Worm (Caenorhabditis elegans): ENCODE measurements around the gene gid-8.

Gene gid-8

DNA sequence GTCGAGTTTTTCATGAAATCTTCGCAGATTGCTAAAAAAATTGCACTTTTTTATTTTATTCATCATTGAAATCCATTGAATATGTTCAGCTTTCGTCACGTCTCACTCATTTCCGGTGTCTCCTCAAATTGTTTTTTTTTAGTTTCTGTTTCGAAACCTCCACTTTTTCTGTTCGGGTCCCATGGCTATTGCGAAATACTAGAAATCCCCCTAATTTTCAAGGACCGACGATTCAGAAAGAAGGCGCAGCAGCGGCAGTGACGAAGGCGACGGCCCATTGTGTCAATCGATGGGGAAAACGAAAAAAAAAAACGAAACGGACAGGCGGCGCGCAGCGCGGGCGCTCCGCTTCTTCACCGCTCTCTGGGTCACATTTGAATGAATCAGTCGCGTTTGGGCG lies 4.4 kb downstream of the gid-8 start:
- no peak for TF ChIP-seq dao-5 (tag; optimal IDR thresholded peaks at IDR 0.05)
- no peak for TF ChIP-seq W03F9.2 (tag; optimal IDR thresholded peaks at IDR 0.05)
- no peak for TF ChIP-seq him-1 (tag; optimal IDR thresholded peaks at IDR 0.05)

DNA sequence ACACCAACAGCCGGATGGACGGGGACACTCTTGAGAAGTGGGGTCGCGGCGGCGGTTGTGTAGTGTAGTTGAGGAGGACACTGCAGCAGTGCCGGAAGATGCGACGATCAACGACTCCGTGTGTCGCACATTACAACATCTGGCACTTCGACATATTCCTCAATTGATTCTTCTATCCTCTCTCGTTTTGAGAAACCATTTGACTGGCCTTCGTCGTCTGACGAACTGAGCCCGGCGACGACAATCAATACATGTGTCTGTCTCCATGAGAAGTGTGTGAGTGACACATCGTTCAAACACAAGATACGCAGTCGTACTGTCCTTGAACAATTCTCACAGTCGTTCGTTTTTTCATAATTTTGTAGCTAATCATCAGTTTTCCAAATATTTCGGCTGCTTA lies 5.0 kb downstream of the gid-8 start:
- TF ChIP-seq him-1 (tag; optimal IDR thresholded peaks at IDR 0.05) (no peak), W03F9.2 (tag; optimal IDR thresholded peaks at IDR 0.05) (no peak)

DNA sequence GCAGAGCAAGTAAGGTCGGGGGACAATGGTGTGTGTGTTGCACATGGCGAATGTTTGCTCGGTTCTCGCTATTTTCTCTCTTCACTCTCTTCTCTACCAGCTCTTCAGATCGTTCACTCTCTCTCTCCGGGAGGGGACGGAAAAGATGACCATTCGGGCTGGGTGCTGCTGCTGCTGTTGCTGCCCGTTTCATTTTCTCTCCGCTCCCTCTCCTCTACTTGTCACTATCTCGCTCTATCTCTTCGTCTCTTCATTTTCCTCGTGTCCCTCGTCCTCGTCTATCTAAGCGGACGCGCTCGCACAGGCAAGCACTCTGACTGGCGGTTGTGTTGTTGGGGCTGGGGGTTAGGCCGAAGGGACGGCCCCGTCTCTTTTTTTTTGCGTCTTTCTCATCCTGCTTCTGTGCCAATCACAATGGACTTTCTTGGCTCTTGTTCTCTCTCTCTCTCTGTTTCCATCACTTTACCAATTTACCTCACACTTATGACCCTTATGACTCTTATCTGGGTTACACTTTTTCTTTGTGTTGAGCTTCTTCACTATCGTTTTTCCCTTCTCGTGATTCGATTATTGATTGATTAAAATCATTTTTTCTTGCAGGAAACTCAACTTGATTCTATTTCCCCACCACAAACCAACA lies 7.1 kb downstream of the gid-8 start, which contains the start of the genes F53E2.2 and unc-60:
Gene F53E2.2 (plus strand): TSS at position 601 of the 640 bp plus-strand sequence.
Gene unc-60 (plus strand): TSS at position 601 of the 640 bp plus-strand sequence.
- TF ChIP-seq dao-5 (tag; optimal IDR thresholded peaks at IDR 0.05), result peak; percentile 54
- TF ChIP-seq W03F9.2 (tag; optimal IDR thresholded peaks at IDR 0.05), result no peak
- peak; percentile 85 for TF ChIP-seq him-1 (tag; optimal IDR thresholded peaks at IDR 0.05)

DNA sequence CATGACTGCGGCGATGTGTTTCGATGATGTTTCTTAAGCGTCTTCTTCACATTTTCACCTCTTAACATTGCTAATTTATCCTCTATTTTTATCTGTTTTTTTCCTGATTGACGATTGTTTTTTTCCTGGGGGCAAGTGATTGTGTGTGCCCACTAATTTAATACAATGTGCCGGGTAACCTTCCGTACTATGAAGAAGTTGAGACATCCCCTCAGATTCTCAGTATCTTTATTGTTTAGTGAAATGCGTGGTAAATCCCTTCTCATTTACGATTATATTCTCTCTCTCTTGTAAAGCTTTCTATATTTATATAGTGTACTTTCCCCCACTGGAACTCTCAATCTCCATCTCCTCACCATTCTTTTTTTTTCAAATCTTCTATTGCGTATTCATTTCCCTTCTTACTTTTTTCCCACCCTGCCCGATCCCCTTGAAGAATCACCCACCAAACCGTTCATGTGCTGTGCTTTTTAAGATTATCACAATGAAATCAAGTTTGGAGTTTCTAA lies 8.8 kb downstream of the gid-8 start:
- TF ChIP-seq him-1 (tag; optimal IDR thresholded peaks at IDR 0.05) (no peak), W03F9.2 (tag; optimal IDR thresholded peaks at IDR 0.05) (no peak), dao-5 (tag; optimal IDR thresholded peaks at IDR 0.05) (no peak)

DNA sequence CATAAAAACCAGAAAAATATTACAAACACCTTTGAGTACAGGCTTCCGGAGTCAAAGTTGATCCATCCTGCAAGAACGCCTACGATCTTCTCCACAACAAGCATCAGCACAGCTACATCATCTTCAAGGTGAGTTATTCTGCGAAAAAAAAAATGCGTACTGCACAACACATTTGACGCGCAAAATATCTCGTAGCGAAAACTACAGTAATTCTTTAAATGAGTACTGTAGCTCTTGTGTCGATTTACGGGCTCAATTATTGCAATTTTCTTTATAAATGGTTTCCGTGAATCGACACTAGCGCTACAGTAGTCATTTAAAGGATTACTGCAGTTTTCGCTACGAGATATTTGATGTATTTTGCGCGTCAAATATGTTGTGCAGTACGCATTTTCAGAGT lies 9.3 kb downstream of the gid-8 start:
- TF ChIP-seq dao-5 (tag; optimal IDR thresholded peaks at IDR 0.05), result no peak
- no peak for TF ChIP-seq W03F9.2 (tag; optimal IDR thresholded peaks at IDR 0.05)
- no peak for TF ChIP-seq him-1 (tag; optimal IDR thresholded peaks at IDR 0.05)

DNA sequence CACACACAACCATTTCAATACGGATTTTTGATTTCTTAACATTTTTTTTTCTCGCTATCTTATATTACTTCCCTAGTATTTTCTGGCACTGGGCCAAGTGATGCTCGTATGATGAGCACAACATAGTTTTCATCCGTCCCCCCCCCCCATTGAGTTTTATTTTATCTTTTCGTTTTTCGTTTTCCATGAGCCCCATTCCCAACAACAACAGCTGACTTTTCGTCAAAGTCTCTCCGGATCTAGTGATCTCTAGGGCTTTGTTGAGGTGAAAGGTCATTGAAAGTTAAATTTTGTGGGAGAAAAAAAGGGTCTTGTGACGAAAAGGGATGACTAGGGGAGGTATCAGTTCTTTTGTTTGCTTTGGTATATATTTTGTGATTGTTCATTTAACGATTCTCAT lies 13.3 kb downstream of the gid-8 start:
- no peak for TF ChIP-seq W03F9.2 (tag; optimal IDR thresholded peaks at IDR 0.05)
- no peak for TF ChIP-seq dao-5 (tag; optimal IDR thresholded peaks at IDR 0.05)
- no peak for TF ChIP-seq him-1 (tag; optimal IDR thresholded peaks at IDR 0.05)

DNA sequence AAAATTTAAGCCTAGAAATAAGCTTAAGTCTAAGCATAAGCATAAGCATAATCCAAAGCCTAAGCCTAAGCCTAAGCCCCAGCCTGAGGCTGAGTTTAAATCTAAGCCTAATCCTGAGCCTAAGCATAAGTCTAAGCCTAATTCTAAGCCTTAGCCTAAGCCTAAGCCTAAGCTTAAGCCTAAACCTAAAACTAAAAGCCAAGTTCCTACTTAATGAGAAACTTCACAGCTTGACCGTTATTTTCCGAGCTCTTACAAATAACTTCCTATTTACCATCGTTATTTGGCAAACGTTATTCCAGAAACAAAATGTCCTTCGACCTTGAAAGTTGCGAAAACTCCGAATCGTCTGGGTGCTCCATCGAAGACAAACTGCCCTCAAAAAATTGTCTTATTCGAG lies 14.2 kb downstream of the gid-8 start, which contains the start of gene C38C3.4:
Gene C38C3.4 (plus strand): TSS at position 301 of the 400 bp plus-strand sequence.
- TF ChIP-seq dao-5 (tag; optimal IDR thresholded peaks at IDR 0.05) (no peak), him-1 (tag; optimal IDR thresholded peaks at IDR 0.05) (no peak), W03F9.2 (tag; optimal IDR thresholded peaks at IDR 0.05) (no peak)

DNA sequence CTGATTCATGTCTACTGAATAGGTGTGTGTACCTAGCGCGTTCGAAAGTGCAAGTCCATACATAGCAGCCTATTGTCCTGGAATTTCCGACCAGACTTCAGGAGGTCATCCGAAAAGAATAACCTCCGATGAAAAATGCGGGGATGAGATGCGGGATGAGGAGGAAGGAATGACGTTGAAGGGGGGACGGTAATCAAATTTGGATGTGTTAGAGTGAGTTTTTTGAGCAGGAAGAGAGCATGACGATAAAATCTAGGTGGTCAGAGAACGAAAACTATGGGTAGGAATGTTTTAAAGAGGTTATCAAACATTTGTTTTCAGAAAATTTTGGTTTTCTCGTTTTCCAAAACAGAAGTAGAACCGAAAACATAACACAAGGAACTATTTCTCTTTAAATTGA lies 18.5 kb downstream of the gid-8 start:
- no peak for TF ChIP-seq W03F9.2 (tag; optimal IDR thresholded peaks at IDR 0.05)
- TF ChIP-seq him-1 (tag; optimal IDR thresholded peaks at IDR 0.05), result no peak
- TF ChIP-seq dao-5 (tag; optimal IDR thresholded peaks at IDR 0.05), result no peak

DNA sequence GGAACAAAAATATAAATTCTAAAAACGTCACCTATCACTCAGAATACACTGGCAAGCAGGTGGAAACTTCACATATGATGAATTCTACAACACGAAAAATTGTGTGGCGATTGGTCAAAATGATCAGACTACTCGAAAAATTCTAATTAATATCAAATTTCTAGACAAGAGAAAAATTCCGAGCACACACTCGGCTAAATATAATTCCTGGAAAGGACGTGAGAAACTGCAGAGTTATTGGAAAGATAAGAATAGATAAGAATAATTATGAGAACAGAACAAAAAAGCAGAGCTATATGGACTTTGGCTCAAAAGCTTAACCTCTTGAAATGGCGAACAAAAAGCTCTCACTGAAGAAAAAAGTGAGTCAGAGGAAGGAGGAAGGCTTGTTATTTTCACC lies 19.7 kb downstream of the gid-8 start:
- TF ChIP-seq dao-5 (tag; optimal IDR thresholded peaks at IDR 0.05), result no peak
- no peak for TF ChIP-seq W03F9.2 (tag; optimal IDR thresholded peaks at IDR 0.05)
- no peak for TF ChIP-seq him-1 (tag; optimal IDR thresholded peaks at IDR 0.05)

DNA sequence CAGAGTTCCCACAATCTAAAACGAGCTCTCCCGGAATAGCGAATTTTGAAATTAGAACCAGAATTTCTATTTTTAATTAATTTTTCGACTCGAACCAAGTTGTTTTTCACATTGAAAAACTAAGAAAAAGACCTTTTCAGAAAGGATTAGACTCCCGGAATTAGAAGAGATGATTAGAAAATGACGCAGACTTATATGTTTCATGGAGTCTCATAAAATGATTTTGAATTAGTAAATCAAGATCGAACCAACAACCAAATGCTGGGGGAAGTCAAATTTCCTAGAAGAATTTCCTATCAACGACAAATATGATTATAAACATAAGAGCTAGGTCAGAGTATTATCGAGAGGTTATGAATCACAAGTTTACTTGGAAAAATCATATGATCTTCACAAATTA lies 21.1 kb downstream of the gid-8 start:
- TF ChIP-seq him-1 (tag; optimal IDR thresholded peaks at IDR 0.05) (no peak), W03F9.2 (tag; optimal IDR thresholded peaks at IDR 0.05) (no peak), dao-5 (tag; optimal IDR thresholded peaks at IDR 0.05) (no peak)

DNA sequence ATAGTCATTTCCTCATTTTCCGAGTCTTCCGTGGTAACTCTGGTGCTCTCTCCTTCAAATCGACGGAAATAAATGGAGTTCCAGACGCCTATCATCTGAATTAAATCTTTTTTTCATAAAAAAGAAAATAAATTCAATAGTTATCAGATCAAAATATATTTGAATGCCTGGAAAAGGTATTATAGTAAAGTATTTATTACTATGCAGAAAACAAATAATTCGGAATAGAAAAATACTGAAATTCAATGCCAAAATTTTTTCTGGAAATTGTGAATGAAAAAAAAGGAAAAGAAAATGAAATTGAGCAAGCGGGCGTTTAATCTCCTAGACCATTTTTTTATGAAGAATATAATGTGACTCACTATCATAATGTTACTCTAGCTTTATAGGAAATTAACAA lies 24.0 kb downstream of the gid-8 start, which contains the start of gene C38C3.6:
Gene C38C3.6 (minus strand): TSS at position 101 of the 400 bp plus-strand sequence.
- no peak for TF ChIP-seq him-1 (tag; optimal IDR thresholded peaks at IDR 0.05)
- TF ChIP-seq dao-5 (tag; optimal IDR thresholded peaks at IDR 0.05), result no peak

DNA sequence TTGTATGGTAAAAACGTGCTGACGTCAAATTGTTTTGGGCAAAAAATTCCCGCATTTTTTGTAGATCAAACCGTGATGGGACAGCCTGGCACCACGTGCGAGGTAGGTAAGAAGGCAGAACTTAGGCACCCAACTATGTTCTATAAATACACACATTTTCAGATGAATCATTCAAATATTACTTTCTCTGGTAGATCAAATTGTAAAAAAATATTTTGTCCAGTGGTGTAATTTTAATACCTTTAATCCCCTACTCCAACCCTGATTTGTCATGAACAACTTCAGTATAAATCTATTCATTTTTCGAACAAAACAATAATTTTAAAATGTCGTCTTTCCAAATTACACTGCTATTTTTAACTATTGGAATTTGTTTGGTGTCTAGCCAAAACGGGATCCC lies 26.9 kb downstream of the gid-8 start, which contains the start of gene spig-7:
Gene spig-7 (plus strand): TSS at position 301 of the 400 bp plus-strand sequence.
- TF ChIP-seq W03F9.2 (tag; optimal IDR thresholded peaks at IDR 0.05), result no peak
- TF ChIP-seq dao-5 (tag; optimal IDR thresholded peaks at IDR 0.05), result no peak
- TF ChIP-seq him-1 (tag; optimal IDR thresholded peaks at IDR 0.05), result no peak

DNA sequence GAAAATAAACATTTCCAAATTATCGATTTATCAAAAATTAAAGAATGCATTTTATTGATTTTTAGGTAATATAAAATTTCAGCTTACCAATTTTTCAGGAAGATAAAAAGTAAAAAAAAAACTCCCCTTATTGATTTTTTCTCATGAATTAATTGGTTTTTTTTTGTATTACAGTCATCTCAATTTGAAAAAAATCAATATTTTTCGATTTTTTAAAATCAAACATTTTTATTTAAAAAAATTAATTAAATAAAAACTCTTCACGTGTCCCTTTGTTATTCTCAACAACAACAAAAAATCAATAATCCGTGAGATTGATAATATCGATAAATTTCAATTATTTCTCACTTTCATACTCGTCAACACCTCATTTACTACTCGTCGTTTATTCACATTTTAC lies 27.8 kb downstream of the gid-8 start, which contains the start of gene C38C3.3:
Gene C38C3.3 (plus strand): TSS at position 301 of the 400 bp plus-strand sequence.
- TF ChIP-seq him-1 (tag; optimal IDR thresholded peaks at IDR 0.05), result no peak
- TF ChIP-seq dao-5 (tag; optimal IDR thresholded peaks at IDR 0.05), result no peak
- TF ChIP-seq W03F9.2 (tag; optimal IDR thresholded peaks at IDR 0.05), result no peak

DNA sequence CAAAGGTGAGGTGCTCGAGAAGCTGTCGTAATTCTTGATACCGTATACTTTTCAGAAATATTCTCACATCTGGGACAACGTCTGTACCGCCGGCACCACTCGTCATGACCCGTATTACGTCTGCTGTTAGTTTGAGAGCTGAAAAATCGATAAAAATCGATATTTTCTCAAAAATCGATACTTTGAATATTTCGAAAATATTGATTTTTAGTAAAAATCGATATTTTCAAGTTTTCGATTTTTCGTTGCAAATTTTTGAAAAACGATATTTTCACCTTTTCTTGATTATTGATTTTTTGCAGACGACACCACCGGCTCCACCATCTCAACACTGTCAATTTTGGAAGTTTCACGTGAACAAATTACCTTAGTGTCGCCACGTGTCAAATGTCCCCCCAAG lies 28.2 kb downstream of the gid-8 start:
- TF ChIP-seq W03F9.2 (tag; optimal IDR thresholded peaks at IDR 0.05) (no peak), dao-5 (tag; optimal IDR thresholded peaks at IDR 0.05) (no peak), him-1 (tag; optimal IDR thresholded peaks at IDR 0.05) (no peak)

DNA sequence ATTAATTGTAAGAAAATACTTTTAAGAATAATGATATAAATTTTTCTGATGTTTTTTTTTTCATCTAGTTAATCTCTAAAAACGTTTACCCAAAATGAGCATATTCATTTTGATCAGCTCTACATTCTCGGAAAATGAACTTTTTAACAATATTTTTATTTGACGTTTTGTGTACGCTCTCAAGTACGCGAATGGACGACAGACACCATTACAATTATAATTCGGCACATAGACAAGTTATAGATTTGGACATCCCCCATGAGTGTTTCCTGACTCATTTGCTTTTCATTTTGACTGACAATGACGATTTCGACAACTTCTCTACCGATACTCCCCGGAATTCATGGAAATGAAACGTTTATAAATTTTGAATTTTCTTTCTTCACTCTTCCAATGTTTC lies 31.6 kb downstream of the gid-8 start, which contains the start of gene sru-27:
Gene sru-27 (plus strand): TSS at position 301 of the 400 bp plus-strand sequence.
- TF ChIP-seq W03F9.2 (tag; optimal IDR thresholded peaks at IDR 0.05), result no peak
- no peak for TF ChIP-seq him-1 (tag; optimal IDR thresholded peaks at IDR 0.05)
- no peak for TF ChIP-seq dao-5 (tag; optimal IDR thresholded peaks at IDR 0.05)

Measured in whole organism, L4/young adult.